Fruit fly (Drosophila melanogaster): ENCODE measurements around the gene Pdss2.

Pdss2 gene

DNA sequence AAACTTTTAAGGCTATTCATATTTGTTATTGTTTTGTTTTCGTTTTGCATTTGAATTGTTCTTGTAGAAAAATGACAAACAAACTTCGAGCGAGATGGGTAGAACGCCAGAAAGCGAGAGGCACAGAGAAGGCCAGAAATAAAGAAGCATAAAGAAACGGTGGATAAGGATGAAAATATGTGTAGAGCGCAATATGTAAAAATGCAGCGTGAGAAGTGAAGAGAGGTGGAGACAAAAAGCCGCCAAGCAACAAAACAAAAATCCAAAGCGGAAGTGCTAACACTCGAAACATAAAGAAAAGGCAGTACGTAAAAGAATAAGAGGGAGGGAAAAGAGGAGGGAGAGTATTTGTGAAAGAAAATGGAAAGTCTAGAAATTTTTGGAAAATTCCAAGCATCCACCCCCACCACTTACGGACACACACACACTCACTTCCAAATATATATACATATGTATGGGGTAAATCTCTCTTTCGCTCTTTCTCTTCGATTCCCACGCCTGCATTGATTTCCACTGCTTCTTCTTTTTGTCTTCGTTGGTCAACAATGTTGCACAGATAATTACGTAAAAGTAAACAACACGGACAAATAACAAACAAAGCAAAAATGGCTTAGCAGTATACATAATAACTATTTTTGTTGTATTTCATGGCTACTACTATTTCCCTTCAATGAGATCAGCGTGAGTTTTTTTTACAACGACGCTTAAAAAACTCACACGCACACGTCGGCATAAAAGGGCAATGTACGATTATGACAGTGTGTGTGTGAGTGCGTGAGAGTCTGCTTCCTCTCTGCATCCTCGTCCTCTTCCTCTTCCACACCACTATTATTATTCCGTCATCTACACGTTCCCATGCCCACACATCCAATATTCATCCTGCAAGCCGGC lies 20.1 kb upstream of the Pdss2 start (continued):
- peak; percentile 14 for TF ChIP-seq ems (GFP tag; optimal IDR thresholded peaks at IDR 0.05)
- TF ChIP-seq CG12299 (tag; optimal IDR thresholded peaks at IDR 0.05), result no peak
- TF ChIP-seq Hmx (GFP tag; optimal IDR thresholded peaks at IDR 0.05), result no peak

- TF ChIP-seq ewg (GFP tag; optimal IDR thresholded peaks at IDR 0.05) (no peak), CG3065 (GFP tag; optimal IDR thresholded peaks at IDR 0.05) (no peak), gro (GFP tag; optimal IDR thresholded peaks at IDR 0.05) (peak; percentile 9), CG1024 (GFP tag; IDR thresholded peaks at IDR 0.05) (no peak), eve (GFP tag; optimal IDR thresholded peaks at IDR 0.05) (peak in 1 of 2 experiments; percentile 1), CG11504 (tag; optimal IDR thresholded peaks at IDR 0.05) (no peak), ssp (GFP tag; IDR thresholded peaks at IDR 0.05) (no peak), CG1602 (GFP tag; optimal IDR thresholded peaks at IDR 0.05) (no peak), ap (GFP tag; IDR thresholded peaks at IDR 0.05) (no peak), CG4360 (GFP tag; IDR thresholded peaks at IDR 0.05) (peak; percentile 69), Hmx (GFP tag; optimal IDR thresholded peaks at IDR 0.05) (no peak), CG13775 (GFP tag; optimal IDR thresholded peaks at IDR 0.05) (no peak), CG13894 (tag; optimal IDR thresholded peaks at IDR 0.05) (no peak), CG11560 (tag; IDR thresholded peaks at IDR 0.05) (no peak), Med (GFP tag) (peak; percentile 54), gem (tag; optimal IDR thresholded peaks at IDR 0.05) (peak; percentile 9), CG33557 (GFP tag; optimal IDR thresholded peaks at IDR 0.05) (no peak), CG15479 (GFP tag; optimal IDR thresholded peaks at IDR 0.05) (no peak), Optix (GFP tag; IDR thresholded peaks at IDR 0.05) (no peak), CG31224 (GFP tag; IDR thresholded peaks at IDR 0.05) (no peak), amos (GFP tag; IDR thresholded peaks at IDR 0.05; ENCODE audit: partially characterized antibody) (no peak), Atf6 (GFP tag; IDR thresholded peaks at IDR 0.05) (0 out of 2 replicates have a peak, but pooled peaks have one; percentile 14), jigr1 (GFP tag; IDR thresholded peaks at IDR 0.05) (no peak), nerfin-1 (tag; optimal IDR thresholded peaks at IDR 0.05) (peak; percentile 36), CG12744 (GFP tag; optimal IDR thresholded peaks at IDR 0.05) (no peak), Myb (GFP tag; optimal IDR thresholded peaks at IDR 0.05) (peak; percentile 3), sens (GFP tag) (peak; percentile 18), cwo (GFP tag; optimal IDR thresholded peaks at IDR 0.05) (no peak), CG6689 (GFP tag; IDR thresholded peaks at IDR 0.05) (no peak), CG11247 (GFP tag; IDR thresholded peaks at IDR 0.05) (no peak)
Measured at dm6 chr3L:21008255-21008815, 19.4 kb upstream of the Pdss2 start.

- TF ChIP-seq Med (GFP tag) (peak; percentile 61), CkIIα-i1 (GFP tag; IDR thresholded peaks at IDR 0.05) (no peak), Six4 (GFP tag; optimal IDR thresholded peaks at IDR 0.05) (no peak), CG4404 (GFP tag; IDR thresholded peaks at IDR 0.05) (no peak), ftz-f1 (GFP tag; optimal IDR thresholded peaks at IDR 0.05) (peak; percentile 6), grn (GFP tag; optimal IDR thresholded peaks at IDR 0.05) (peak; percentile 89), fd96Cb (tag; optimal IDR thresholded peaks at IDR 0.05) (no peak), CG34376 (GFP tag; optimal IDR thresholded peaks at IDR 0.05) (no peak), fu2 (GFP tag; optimal IDR thresholded peaks at IDR 0.05) (no peak), ttk (GFP tag; IDR thresholded peaks at IDR 0.05) (no peak), Bteb2 (GFP tag; optimal IDR thresholded peaks at IDR 0.05) (no peak), CG17328 (GFP tag; IDR thresholded peaks at IDR 0.05) (no peak), CG10431 (GFP tag; optimal IDR thresholded peaks at IDR 0.05) (no peak), HLHmδ (GFP tag; optimal IDR thresholded peaks at IDR 0.05) (peak; percentile 70), sd (tag; optimal IDR thresholded peaks at IDR 0.05) (peak; percentile 87), sug (tag; optimal IDR thresholded peaks at IDR 0.05) (peak; percentile 5), gem (tag; optimal IDR thresholded peaks at IDR 0.05) (no peak), Taf1 (GFP tag; IDR thresholded peaks at IDR 0.05) (no peak), emc (GFP tag; optimal IDR thresholded peaks at IDR 0.05) (no peak)
Measured at dm6 chr3L:21008899-21009298, 18.8 kb upstream of the Pdss2 start.
